Worm (Caenorhabditis elegans) whole organism, L1 larva: ENCODE results near the gene M176.11.

ENCODE experiments used
- C16A3.4 ChIP-seq: fragments of 150-350 bp; optimal IDR thresholded peaks from 2 replicates; lab custom pipeline; 2014; ENCODE audit warnings: missing biosample characterization, missing genetic modification characterization
- aly-2 ChIP-seq: fragments of 150-350 bp; optimal IDR thresholded peaks from 2 replicates; lab custom pipeline; 2014; ENCODE audit warnings: missing biosample characterization, missing genetic modification characterization
- ces-1 ChIP-seq: fragments of 150-350 bp; optimal IDR thresholded peaks from 2 replicates; lab custom pipeline; 2014; ENCODE audit warnings: missing biosample characterization, missing genetic modification reagents, missing genetic modification characterization
- fkh-10 ChIP-seq: sonication (generic microtip); optimal IDR thresholded peaks from 2 replicates; lab custom pipeline; 2017; ENCODE audit warnings: missing biosample characterization, missing genetic modification reagents, missing genetic modification characterization
- lin-13 ChIP-seq: fragments of 150-350 bp; optimal IDR thresholded peaks from 2 replicates; lab custom pipeline; 2014; ENCODE audit warnings: missing biosample characterization, missing genetic modification reagents, missing genetic modification characterization
- lin-35 ChIP-seq, 2 experiments: fragments of 150-350 bp; optimal IDR thresholded peaks; 2 replicates each; lab custom pipeline; 2014; ENCODE audit warnings: missing biosample characterization in 2 of 2, missing genetic modification characterization in 2 of 2, missing genetic modification reagents in 2 of 2
- nhr-12 ChIP-seq: sonication (generic microtip); optimal IDR thresholded peaks from 2 replicates; lab custom pipeline; 2017; ENCODE audit warnings: missing biosample characterization, missing genetic modification characterization
- nhr-237 ChIP-seq: fragments of 150-350 bp; optimal IDR thresholded peaks from 2 replicates; lab custom pipeline; 2014; ENCODE audit warnings: missing biosample characterization, missing genetic modification characterization
- nhr-28 ChIP-seq: fragments of 150-350 bp; optimal IDR thresholded peaks from 2 replicates; lab custom pipeline; 2014; ENCODE audit warnings: missing biosample characterization, missing genetic modification characterization
- nhr-47 ChIP-seq: sonication (generic microtip); optimal IDR thresholded peaks from 2 replicates; lab custom pipeline; 2016; ENCODE audit warnings: mild to moderate bottlenecking, missing genetic modification characterization, moderate library complexity, missing compliant biosample characterization
- pag-3 ChIP-seq: sonication (generic microtip); optimal IDR thresholded peaks from 2 replicates; lab custom pipeline; 2017; ENCODE audit warnings: missing genetic modification characterization, mild to moderate bottlenecking, missing compliant biosample characterization, antibody characterized with exemption, borderline replicate concordance; ENCODE audit not compliant: insufficient read depth
- sup-37 ChIP-seq: fragments of 200-800 bp; sonication (Bioruptor generic); optimal IDR thresholded peaks from 2 replicates; lab custom pipeline; 2018; ENCODE audit warnings: mild to moderate bottlenecking, missing genetic modification characterization, missing compliant biosample characterization
- tbx-2 ChIP-seq: sonication (generic microtip); optimal IDR thresholded peaks from 2 replicates; lab custom pipeline; 2016; ENCODE audit warnings: missing genetic modification characterization, missing compliant biosample characterization

ce11 chrII:9426076-9426475, 4.0 kb downstream of the M176.11 start, which contains the start of gene M176.10:
- TF ChIP-seq C16A3.4 (no peak), ces-1 (GFP tag; lab: Kevin White, UChicago) (no peak), nhr-12 (no peak), nhr-28 (tag; lab: Kevin White, UChicago) (no peak), nhr-237 (tag; lab: Kevin White, UChicago) (no peak), nhr-47 (tag; lab: Kevin White, UChicago) (no peak), sup-37 (GFP tag; lab: Kevin White, UChicago) (no peak), aly-2 (tag; lab: Kevin White, UChicago) (no peak), fkh-10 (no peak), pag-3 (tag; lab: Kevin White, UChicago) (no peak), lin-13 (GFP tag; lab: Kevin White, UChicago) (no peak), lin-35 (GFP tag; optimal IDR thresholded peaks at IDR 0.05; lab: Kevin White, UChicago) (no peak), tbx-2 (tag; lab: Kevin White, UChicago) (no peak)
